Worm (Caenorhabditis elegans) whole organism, early embryonic: ENCODE results near the gene lurp-4.

Source experiments
- F13C5.2 ChIP-seq: sonication (generic microtip); optimal IDR thresholded peaks from 2 replicates; lab custom pipeline; 2017; ENCODE audit warnings: mild to moderate bottlenecking, missing genetic modification characterization, inconsistent platforms, missing compliant biosample characterization
- ama-1 ChIP-seq: fragments of 150-350 bp; optimal IDR thresholded peaks from 2 replicates; lab custom pipeline; 2014
- ceh-13 ChIP-seq: fragments of 200-800 bp; sonication (Bioruptor generic); optimal IDR thresholded peaks from 2 replicates; lab custom pipeline; 2018; ENCODE audit warnings: mild to moderate bottlenecking, missing genetic modification characterization, missing compliant biosample characterization
- ets-7 ChIP-seq: sonication (generic microtip); optimal IDR thresholded peaks from 2 replicates; lab custom pipeline; 2016; ENCODE audit warnings: missing genotype, missing genetic modification characterization, missing compliant biosample characterization
- flt-1 ChIP-seq: fragments of 200-800 bp; sonication (Bioruptor generic); IDR thresholded peaks from 2 replicates; pipeline ENCODE4 v1.3.6; 2022; ENCODE audit warnings: missing genetic modification characterization, missing compliant biosample characterization
- hnd-1 ChIP-seq: sonication (generic microtip); optimal IDR thresholded peaks from 2 replicates; lab custom pipeline; 2016; ENCODE audit warnings: missing genetic modification characterization, missing compliant biosample characterization
- pes-1 ChIP-seq: fragments of 200-800 bp; sonication (Bioruptor generic); IDR thresholded peaks from 2 replicates; pipeline ENCODE4 v1.3.6; 2022; ENCODE audit warnings: missing genetic modification reagents, missing genetic modification characterization, missing compliant biosample characterization
- scrt-1 ChIP-seq: fragments of 200-800 bp; sonication (Bioruptor generic); IDR thresholded peaks from 2 replicates; pipeline ENCODE4 v1.3.6; 2022; ENCODE audit warnings: missing genetic modification characterization, missing compliant biosample characterization
- sea-1 ChIP-seq: fragments of 200-800 bp; sonication (Bioruptor generic); conservative IDR thresholded peaks from 2 replicates; pipeline ENCODE4 v1.3.6; 2022; ENCODE audit warnings: missing genetic modification characterization, missing compliant biosample characterization
- tra-4 ChIP-seq: sonication (generic microtip); optimal IDR thresholded peaks from 2 replicates; lab custom pipeline; 2017; ENCODE audit warnings: missing genetic modification characterization, missing compliant biosample characterization

DNA sequence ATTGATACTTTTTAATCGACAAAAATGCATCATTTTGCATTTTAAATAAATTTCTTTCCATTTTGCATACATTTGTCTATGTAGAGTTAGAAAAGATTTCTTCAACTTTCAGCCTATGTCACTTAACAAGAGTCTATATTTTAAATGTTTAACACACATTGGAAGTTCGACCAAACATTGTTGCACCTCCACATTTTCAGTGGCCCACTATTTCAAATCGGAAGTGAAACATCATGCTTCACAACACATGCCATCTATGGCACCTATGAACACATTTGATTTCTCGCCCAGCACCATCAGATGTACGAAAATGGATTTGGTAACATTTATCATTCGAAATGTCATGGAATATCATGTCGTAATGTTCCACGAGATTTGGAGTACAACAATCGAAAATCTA is 46.2 kb downstream of the lurp-4 start, which contains the start of gene dhc-3:
- TF ChIP-seq ama-1 (lab: Kevin White, UChicago) (no peak), F13C5.2 (tag; lab: Kevin White, UChicago) (no peak), scrt-1 (GFP tag; lab: Robert Waterston, UW) (no peak), ceh-13 (GFP tag; lab: Kevin White, UChicago) (no peak), flt-1 (GFP tag; lab: Robert Waterston, UW) (no peak), ets-7 (tag; lab: Kevin White, UChicago) (no peak), sea-1 (GFP tag; lab: Robert Waterston, UW) (no peak), hnd-1 (no peak), tra-4 (tag; lab: Kevin White, UChicago) (no peak), pes-1 (no peak)
